Worm (Caenorhabditis elegans): Measurements from ENCODE around the gene Y46G5A.36.

Gene Y46G5A.36

ce11 chrII:12823437-12823836 lies at the start of gene Y46G5A.36:
TSS of gene Y46G5A.36 (plus strand) at chrII:12823679.
- peak; percentile 71 for TF ChIP-seq elt-2 (tag; optimal IDR thresholded peaks at IDR 0.05)
- TF ChIP-seq elt-3 (tag; optimal IDR thresholded peaks at IDR 0.05) = peak in 1 of 6 experiments; percentile 15
- no peak for TF ChIP-seq tbx-2 (tag; optimal IDR thresholded peaks at IDR 0.05)

ce11 chrII:12774402-12774801 lies 49.1 kb upstream of the Y46G5A.36 start, which contains the start of gene Y46G5A.14:
TSS of gene Y46G5A.14 (plus strand) at chrII:12774702.
- TF ChIP-seq ceh-63 (GFP tag; optimal IDR thresholded peaks at IDR 0.05) = no peak
- TF ChIP-seq lsy-2 (tag; optimal IDR thresholded peaks at IDR 0.05) = no peak
- no peak for TF ChIP-seq nhr-90 (tag; optimal IDR thresholded peaks at IDR 0.05; ENCODE audit: poor library complexity)
- TF ChIP-seq ztf-4 (tag; optimal IDR thresholded peaks at IDR 0.05) = no peak
- no peak for TF ChIP-seq unc-30 (tag; optimal IDR thresholded peaks at IDR 0.05)

- TF ChIP-seq sox-4 (tag; optimal IDR thresholded peaks at IDR 0.05) (no peak), unc-98 (GFP tag; IDR thresholded peaks at IDR 0.05) (no peak), pax-3 (tag; optimal IDR thresholded peaks at IDR 0.05) (no peak), nhr-11 (tag; optimal IDR thresholded peaks at IDR 0.05) (no peak), pqm-1 (tag; optimal IDR thresholded peaks at IDR 0.05) (no peak), nhr-77 (tag; optimal IDR thresholded peaks at IDR 0.05) (no peak), grh-1 (GFP tag; IDR thresholded peaks at IDR 0.05) (no peak), sup-37 (GFP tag; optimal IDR thresholded peaks at IDR 0.05) (no peak), fkh-4 (tag; optimal IDR thresholded peaks at IDR 0.05; ENCODE audit: borderline replicate concordance) (no peak), lin-35 (GFP tag; optimal IDR thresholded peaks at IDR 0.05) (no peak), alr-1 (tag; optimal IDR thresholded peaks at IDR 0.05; ENCODE audit: borderline replicate concordance) (no peak), ama-1 (optimal IDR thresholded peaks at IDR 0.05) (no peak), mdl-1 (tag; optimal IDR thresholded peaks at IDR 0.05) (no peak), nhr-19 (GFP tag; conservative IDR thresholded peaks at IDR 0.05) (no peak), efl-1 (optimal IDR thresholded peaks at IDR 0.05) (no peak), efl-1 (GFP tag; optimal IDR thresholded peaks at IDR 0.05 in 1 of 2) (no peak), nhr-90 (tag; optimal IDR thresholded peaks at IDR 0.05; ENCODE audit: poor library complexity) (no peak), F16B12.6 (tag; optimal IDR thresholded peaks at IDR 0.05) (no peak)
These were observed 47.1 kb upstream of the Y46G5A.36 start, which contains the start of gene Y46G5A.34 for ce11 chrII:12776379-12776778. TSS of gene Y46G5A.34 (plus strand) at chrII:12776679.

ce11 chrII:12778374-12778773 lies 45.1 kb upstream of the Y46G5A.36 start:
- TF ChIP-seq lin-35 (GFP tag; optimal IDR thresholded peaks at IDR 0.05) = peak; percentile 37 to 48
- TF ChIP-seq lsy-2 (tag; optimal IDR thresholded peaks at IDR 0.05) = peak; percentile 8 to 63
- TF ChIP-seq unc-86 (tag; optimal IDR thresholded peaks at IDR 0.05) = peak; percentile 70
- peak in 1 of 2 experiments; percentile 44 for TF ChIP-seq ztf-11 (tag; optimal IDR thresholded peaks at IDR 0.05)
- TF ChIP-seq lin-15B (tag; optimal IDR thresholded peaks at IDR 0.05) = peak; percentile 59
- peak; percentile 86 for TF ChIP-seq nhr-71 (tag; optimal IDR thresholded peaks at IDR 0.05)
- peak; percentile 98 for TF ChIP-seq lin-13 (GFP tag; optimal IDR thresholded peaks at IDR 0.05)
- TF ChIP-seq snpc-4 (tag; optimal IDR thresholded peaks at IDR 0.05) = peak; percentile 97
- TF ChIP-seq lin-14 (GFP tag; optimal IDR thresholded peaks at IDR 0.05) = peak; percentile 68
- peak; percentile 58 for TF ChIP-seq xbp-1 (tag; optimal IDR thresholded peaks at IDR 0.05)
- 0 out of 2 replicates have a peak, but pooled peaks have one; percentile 29 for TF ChIP-seq unc-98 (GFP tag; IDR thresholded peaks at IDR 0.05)
- TF ChIP-seq ceh-8 (GFP tag; optimal IDR thresholded peaks at IDR 0.05) = peak; percentile 81
- peak; percentile 69 for TF ChIP-seq tbx-2 (tag; optimal IDR thresholded peaks at IDR 0.05)
- TF ChIP-seq rnt-1 (tag; optimal IDR thresholded peaks at IDR 0.05) = peak; percentile 92
- peak; percentile 29 to 56 for TF ChIP-seq efl-1 (optimal IDR thresholded peaks at IDR 0.05)
- TF ChIP-seq efl-1 (GFP tag; optimal IDR thresholded peaks at IDR 0.05 in 1 of 2) = peak; percentile 29 to 95
- TF ChIP-seq nhr-85 (tag) = peak; percentile 64
- peak; percentile 84 for TF ChIP-seq nhr-47 (tag; optimal IDR thresholded peaks at IDR 0.05)
- peak; percentile 70 for TF ChIP-seq nhr-90 (tag; optimal IDR thresholded peaks at IDR 0.05; ENCODE audit: poor library complexity)
- TF ChIP-seq nhr-19 (GFP tag; conservative IDR thresholded peaks at IDR 0.05) = peak; percentile 86
- TF ChIP-seq dpl-1 (GFP tag; optimal IDR thresholded peaks at IDR 0.05) = peak in 2 of 3 experiments; percentile 19 to 36
- peak; percentile 27 for TF ChIP-seq C04F5.9 (tag; optimal IDR thresholded peaks at IDR 0.05)
- TF ChIP-seq skn-1 (tag; optimal IDR thresholded peaks at IDR 0.05) = peak; percentile 35
- TF ChIP-seq mab-9 (GFP tag; IDR thresholded peaks at IDR 0.05) = 0 out of 2 replicates have a peak, but pooled peaks have one; percentile 37
- TF ChIP-seq isw-1 (GFP tag; IDR thresholded peaks at IDR 0.05) = peak; percentile 16; the same call in 1 of the 2 replicates
- TF ChIP-seq ceh-82 (tag; optimal IDR thresholded peaks at IDR 0.05) = peak; percentile 46 to 72 (median 56)
- peak; percentile 54; the same call in 1 of the 2 replicates for TF ChIP-seq ceh-88 (GFP tag; IDR thresholded peaks at IDR 0.05)
- TF ChIP-seq dsc-1 (tag; optimal IDR thresholded peaks at IDR 0.05) = peak; percentile 66
- peak; percentile 80 for TF ChIP-seq snu-23 (GFP tag; optimal IDR thresholded peaks at IDR 0.05)
